Fruit fly (Drosophila melanogaster) whole organism, adult: Measurements from ENCODE around the gene CG1572.

ENCODE experiments used
- CG11617 ChIP-seq: fragments of 200-800 bp; sonication (Bioruptor generic); optimal IDR thresholded peaks from 2 replicates; lab custom pipeline; 2017; ENCODE audit warnings: mild to moderate bottlenecking, missing biosample characterization, missing genetic modification reagents, missing genetic modification characterization
- CG12768 ChIP-seq: fragments of 200-800 bp; sonication (Bioruptor generic); optimal IDR thresholded peaks from 2 replicates; lab custom pipeline; 2017; ENCODE audit warnings: missing biosample characterization, missing genetic modification characterization, mild to moderate bottlenecking, moderate library complexity, missing genetic modification reagents
- CG14711 ChIP-seq: fragments of 200-800 bp; sonication (Bioruptor generic); optimal IDR thresholded peaks from 2 replicates; lab custom pipeline; 2018; ENCODE audit warnings: missing biosample characterization, mild to moderate bottlenecking, missing genetic modification characterization, moderate library complexity
- CG1620 ChIP-seq: fragments of 200-800 bp; sonication (Bioruptor generic); optimal IDR thresholded peaks from 2 replicates; lab custom pipeline; 2016; ENCODE audit warnings: missing biosample characterization, missing genetic modification characterization
- CG33017 ChIP-seq: fragments of 200-800 bp; sonication (Bioruptor generic); optimal IDR thresholded peaks from 2 replicates; lab custom pipeline; 2018; ENCODE audit warnings: missing biosample characterization, mild to moderate bottlenecking, missing genetic modification characterization, moderate library complexity
- CG5204 ChIP-seq: fragments of 200-800 bp; sonication (Bioruptor generic); optimal IDR thresholded peaks from 2 replicates; lab custom pipeline; 2016; ENCODE audit warnings: missing biosample characterization, missing genetic modification characterization
- CG7101 ChIP-seq: fragments of 200-800 bp; sonication (Bioruptor generic); optimal IDR thresholded peaks from 2 replicates; lab custom pipeline; 2018; ENCODE audit warnings: missing biosample characterization, mild to moderate bottlenecking, missing genetic modification characterization, moderate library complexity
- Clk ChIP-seq: fragments of 200-800 bp; sonication (Bioruptor generic); optimal IDR thresholded peaks from 2 replicates; lab custom pipeline; 2017; ENCODE audit warnings: missing biosample characterization, missing genetic modification characterization
- Crg-1 ChIP-seq: fragments of 200-800 bp; sonication (Bioruptor generic); optimal IDR thresholded peaks from 2 replicates; lab custom pipeline; 2016; ENCODE audit warnings: missing biosample characterization, missing genetic modification characterization
- Hr96 ChIP-seq: fragments of 200-800 bp; sonication (Bioruptor generic); optimal IDR thresholded peaks from 2 replicates; lab custom pipeline; 2016; ENCODE audit warnings: missing biosample characterization, missing genetic modification characterization
- Mnt ChIP-seq: fragments of 200-800 bp; sonication (Bioruptor generic); optimal IDR thresholded peaks from 2 replicates; lab custom pipeline; 2016; ENCODE audit warnings: missing biosample characterization, mild to moderate bottlenecking, missing genetic modification characterization
- bab1 ChIP-seq: fragments of 200-800 bp; sonication (Bioruptor generic); optimal IDR thresholded peaks from 3 replicates; lab custom pipeline; 2019; ENCODE audit warnings: missing biosample characterization, mild to moderate bottlenecking, missing genetic modification characterization, moderate library complexity
- cic ChIP-seq: fragments of 200-800 bp; sonication (Bioruptor generic); optimal IDR thresholded peaks from 2 replicates; lab custom pipeline; 2017; ENCODE audit warnings: missing biosample characterization, mild to moderate bottlenecking, missing genetic modification characterization, moderate library complexity
- cnc ChIP-seq, 2 experiments: fragments of >200 bp; optimal IDR thresholded peaks; 2 replicates each; lab custom pipeline; 2017
- kay ChIP-seq: fragments of 200-800 bp; sonication (Bioruptor generic); peaks from one replicate; lab custom pipeline; 2016; ENCODE audit warnings: missing biosample characterization, missing genetic modification characterization, borderline replicate concordance
- ovo ChIP-seq: fragments of 200-800 bp; sonication (Bioruptor generic); optimal IDR thresholded peaks from 2 replicates; lab custom pipeline; 2016; ENCODE audit warnings: missing biosample characterization, missing genetic modification characterization
- pad ChIP-seq: fragments of 200-800 bp; sonication (Bioruptor generic); optimal IDR thresholded peaks from 3 replicates; lab custom pipeline; 2017; ENCODE audit warnings: missing biosample characterization, missing genetic modification characterization, mild to moderate bottlenecking, moderate library complexity, missing genetic modification reagents
- tj ChIP-seq: fragments of 200-800 bp; sonication (Bioruptor generic); optimal IDR thresholded peaks from 3 replicates; lab custom pipeline; 2017; ENCODE audit warnings: missing biosample characterization, mild to moderate bottlenecking, missing genetic modification characterization, moderate library complexity
- toe ChIP-seq: fragments of 200-800 bp; sonication (Bioruptor generic); optimal IDR thresholded peaks from 2 replicates; lab custom pipeline; 2016; ENCODE audit warnings: missing biosample characterization, missing genetic modification characterization

CG1572 gene

DNA sequence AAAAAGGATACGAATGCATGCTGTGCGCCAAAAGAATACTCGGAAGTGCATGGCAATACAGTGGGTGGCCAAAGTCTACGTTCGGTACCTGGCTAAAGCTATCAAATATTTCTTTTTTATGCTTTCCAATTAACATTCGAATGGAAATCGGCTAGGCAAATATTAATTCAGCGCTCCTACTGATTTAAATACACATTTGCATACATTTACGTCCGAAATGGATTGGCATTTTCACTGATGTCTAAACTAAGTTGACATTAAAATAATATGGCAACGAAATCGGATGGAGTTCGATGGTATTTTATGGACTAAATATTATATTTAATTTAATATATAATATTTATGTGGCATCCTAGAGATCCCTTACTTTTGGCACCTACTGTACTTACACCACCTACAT, 16.0 kb downstream of the CG1572 start:
- TF ChIP-seq Hr96 (no peak), cic (GFP tag; lab: Kevin White, UChicago) (no peak), toe (GFP tag; lab: Kevin White, UChicago) (no peak), Mnt (GFP tag; lab: Kevin White, UChicago) (no peak), CG7101 (tag; lab: Kevin White, UChicago) (no peak), CG1620 (no peak), CG12768 (GFP tag; lab: Kevin White, UChicago) (no peak)

DNA sequence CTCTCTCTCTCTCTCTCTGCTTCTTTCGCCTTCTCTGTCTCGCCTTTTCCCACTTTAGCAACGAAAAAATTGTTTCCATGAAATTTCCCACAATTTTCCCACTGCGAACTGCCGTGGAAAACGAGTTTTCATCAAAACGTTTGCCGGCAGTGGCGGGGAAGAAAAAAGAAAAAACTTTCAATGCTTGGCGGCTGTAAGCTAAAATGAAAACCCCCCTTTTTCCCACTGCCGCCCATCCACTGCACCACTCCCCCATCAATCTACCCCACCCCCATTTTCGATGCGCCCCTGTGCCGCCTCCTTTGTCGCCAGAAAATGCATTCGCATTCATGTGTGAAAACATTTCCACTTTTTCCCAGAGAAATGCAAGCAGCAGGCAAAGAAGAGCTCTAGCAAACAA, 27.2 kb downstream of the CG1572 start:
- no peak for TF ChIP-seq CG11617 (GFP tag; lab: Kevin White, UChicago)
- TF ChIP-seq CG1620 = no peak
- no peak for TF ChIP-seq CG14711
- TF ChIP-seq toe (GFP tag; lab: Kevin White, UChicago) = no peak
- no peak for TF ChIP-seq ovo (GFP tag; lab: Kevin White, UChicago)
- no peak for TF ChIP-seq Mnt (GFP tag; lab: Kevin White, UChicago)
- TF ChIP-seq kay = no peak
- TF ChIP-seq tj (GFP tag; lab: Kevin White, UChicago) = no peak
- no peak for TF ChIP-seq cic (GFP tag; lab: Kevin White, UChicago)
- TF ChIP-seq Clk = no peak
- TF ChIP-seq CG5204 = no peak
- no peak for TF ChIP-seq CG7101 (tag; lab: Kevin White, UChicago)
- no peak for TF ChIP-seq Crg-1 (GFP tag; lab: Kevin White, UChicago)
- no peak for TF ChIP-seq CG12768 (GFP tag; lab: Kevin White, UChicago)

dm6 chrX:11528026-11528702, 30.3 kb downstream of the CG1572 start:
- TF ChIP-seq CG5204 = peak; percentile 32
- TF ChIP-seq kay = peak; percentile 66
- peak; percentile 1 for TF ChIP-seq bab1 (GFP tag; lab: Kevin White, UChicago)
- TF ChIP-seq cnc (optimal IDR thresholded peaks at IDR 0.05; lab: Kevin White, UChicago) = no peak

DNA sequence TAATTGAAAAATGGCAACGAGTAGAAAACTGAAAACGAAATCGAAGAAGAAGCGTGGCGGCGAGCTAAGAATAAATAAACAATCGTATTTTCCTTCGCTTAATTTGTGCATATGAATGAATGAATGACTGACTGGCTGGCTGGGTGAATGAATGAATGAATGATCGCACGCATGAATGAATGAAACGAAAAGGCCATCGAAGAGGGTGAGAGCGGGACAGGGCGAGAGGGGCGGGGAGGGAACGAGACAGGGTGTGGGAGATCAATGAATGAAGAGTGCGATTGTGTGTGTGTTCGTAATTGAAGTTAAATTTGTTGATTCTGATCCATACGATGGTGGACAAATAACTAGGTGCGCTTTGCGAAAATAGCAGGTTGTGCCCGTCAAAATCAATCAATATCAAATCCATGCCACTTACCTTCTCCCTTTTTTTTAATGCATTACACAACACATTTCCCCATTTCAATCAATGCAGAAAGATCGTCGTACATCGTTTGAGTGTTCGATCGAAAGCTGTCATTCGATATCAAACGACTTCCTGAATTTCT, 31.3 kb downstream of the CG1572 start:
- TF ChIP-seq tj (GFP tag; lab: Kevin White, UChicago) (no peak), Crg-1 (GFP tag; lab: Kevin White, UChicago) (no peak), bab1 (GFP tag; lab: Kevin White, UChicago) (no peak), pad (GFP tag; lab: Kevin White, UChicago) (no peak), ovo (GFP tag; lab: Kevin White, UChicago) (no peak), cic (GFP tag; lab: Kevin White, UChicago) (no peak), toe (GFP tag; lab: Kevin White, UChicago) (no peak), CG33017 (no peak), CG5204 (no peak), CG14711 (no peak)

DNA sequence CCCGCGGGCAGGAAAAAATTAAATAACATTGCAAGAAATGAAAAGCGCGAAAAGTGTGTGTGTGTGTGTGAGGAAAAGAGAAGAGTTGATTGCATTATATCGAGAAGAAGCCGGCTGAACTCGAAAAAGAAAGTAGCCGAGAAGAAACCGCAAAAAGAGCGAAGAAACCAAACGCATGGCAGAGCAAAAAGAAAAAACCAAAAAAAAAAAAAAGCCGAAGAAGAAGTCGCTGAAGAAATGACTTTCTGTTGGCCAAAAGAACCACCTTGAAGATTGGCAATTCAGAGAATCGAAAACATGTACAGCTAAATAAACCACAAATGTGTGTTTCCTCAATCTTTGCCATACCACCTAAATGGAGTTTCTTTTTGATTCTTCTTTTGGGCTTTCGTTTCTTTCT, 34.5 kb downstream of the CG1572 start:
- no peak for TF ChIP-seq CG11617 (GFP tag; lab: Kevin White, UChicago)
- TF ChIP-seq ovo (GFP tag; lab: Kevin White, UChicago) = no peak
- TF ChIP-seq cnc (optimal IDR thresholded peaks at IDR 0.05; lab: Kevin White, UChicago) = no peak
- no peak for TF ChIP-seq tj (GFP tag; lab: Kevin White, UChicago)
- TF ChIP-seq Clk = no peak
- no peak for TF ChIP-seq Hr96
- no peak for TF ChIP-seq kay
- TF ChIP-seq bab1 (GFP tag; lab: Kevin White, UChicago) = no peak
- no peak for TF ChIP-seq CG1620
- no peak for TF ChIP-seq cic (GFP tag; lab: Kevin White, UChicago)
- no peak for TF ChIP-seq CG7101 (tag; lab: Kevin White, UChicago)
- no peak for TF ChIP-seq Crg-1 (GFP tag; lab: Kevin White, UChicago)
- TF ChIP-seq CG12768 (GFP tag; lab: Kevin White, UChicago) = no peak
- no peak for TF ChIP-seq CG33017

DNA sequence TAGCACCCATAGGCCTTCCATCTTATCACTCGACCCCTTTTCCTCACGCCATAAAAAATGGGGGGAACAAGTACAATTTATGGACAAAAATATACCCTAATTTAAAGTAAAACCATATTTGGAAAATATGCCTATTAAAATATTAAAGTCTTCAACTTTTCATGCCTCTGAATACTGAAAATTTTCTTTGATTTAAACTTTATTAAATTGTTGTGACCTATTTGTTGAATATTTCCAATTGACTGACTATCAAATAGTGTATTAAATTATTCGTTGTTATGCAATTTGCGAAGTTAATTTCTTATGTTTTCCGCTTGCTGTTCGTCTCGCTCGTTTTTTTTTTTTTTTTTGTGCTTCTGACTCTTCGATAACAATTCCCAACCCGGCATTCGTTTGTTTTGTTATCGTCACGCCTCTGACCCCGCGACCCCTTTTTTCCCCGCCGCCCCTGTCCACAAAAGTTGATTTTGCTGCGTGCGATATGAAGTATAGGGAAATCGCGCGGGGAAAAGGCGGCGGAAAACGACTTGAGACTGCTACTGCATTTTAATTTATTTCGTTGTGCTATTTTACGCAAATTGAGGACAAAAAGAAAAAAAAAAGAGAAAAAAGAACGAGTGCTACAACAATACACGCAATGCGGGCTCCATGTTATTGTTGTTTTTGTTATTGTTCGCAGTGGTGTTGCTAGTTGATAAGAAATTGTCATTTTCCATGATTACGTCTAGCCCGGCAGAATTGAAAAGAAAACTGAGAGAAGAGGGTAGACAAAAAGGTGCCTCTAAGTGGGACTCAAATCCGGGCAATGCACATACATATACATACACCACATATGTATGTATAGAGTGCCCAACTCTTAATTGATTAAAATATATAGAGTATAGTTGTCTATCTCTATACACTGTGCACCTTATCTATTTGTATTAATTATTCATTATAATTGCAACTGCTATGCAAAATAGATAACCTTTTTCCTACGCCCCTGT, 36.6 kb downstream of the CG1572 start:
- TF ChIP-seq CG5204 (peak; percentile 27), tj (GFP tag; lab: Kevin White, UChicago) (peak; percentile 26), CG33017 (peak; percentile 45), CG11617 (GFP tag; lab: Kevin White, UChicago) (peak; percentile 10), CG7101 (tag; lab: Kevin White, UChicago) (peak; percentile 53), Hr96 (no peak), cnc (optimal IDR thresholded peaks at IDR 0.05; lab: Kevin White, UChicago) (no peak), bab1 (GFP tag; lab: Kevin White, UChicago) (peak; percentile 59), kay (peak; percentile 66), CG1620 (no peak), CG14711 (peak; percentile 52)
